Fruit fly (Drosophila melanogaster) whole organism: Measurements from ENCODE around the gene Zw.

ENCODE experiments used
- CG8478 ChIP-seq: fragments of >200 bp; optimal IDR thresholded peaks from 2 replicates; lab custom pipeline; 2018; ENCODE audit warnings: inconsistent platforms
- Dll ChIP-seq: fragments of >200 bp; optimal IDR thresholded peaks from 2 replicates; lab custom pipeline; 2017
- EcR ChIP-seq, 2 experiments: fragments of >200 bp; optimal IDR thresholded peaks; 2 replicates each; lab custom pipeline; 2017; ENCODE audit warnings: missing biosample characterization in 2 of 2, missing genetic modification characterization in 2 of 2, missing genetic modification reagents in 2 of 2
- psq ChIP-seq: fragments of >200 bp; optimal IDR thresholded peaks from 2 replicates; lab custom pipeline; 2017
- usp ChIP-seq: fragments of >200 bp; optimal IDR thresholded peaks from 2 replicates; lab custom pipeline; 2017; ENCODE audit warnings: missing biosample characterization, missing genetic modification characterization, mixed read lengths

dm6 chrX:19711936-19712335 lies 44.9 kb downstream of the Zw start:
- no peak for TF ChIP-seq usp
- no peak for TF ChIP-seq psq
- no peak for TF ChIP-seq EcR (GFP tag; optimal IDR thresholded peaks at IDR 0.05; lab: Kevin White, UChicago)
- no peak for TF ChIP-seq CG8478
- no peak for TF ChIP-seq Dll (lab: Kevin White, UChicago)
